Worm (Caenorhabditis elegans): Measurements from ENCODE around the gene ncx-7.

ce11 chrIII:9666668-9667067 is 53.4 kb downstream of the ncx-7 start:
- TF ChIP-seq flt-1 (GFP tag; IDR thresholded peaks at IDR 0.05): no peak
- no peak for TF ChIP-seq ztf-29 (GFP tag; IDR thresholded peaks at IDR 0.05)
- TF ChIP-seq cog-1 (tag; optimal IDR thresholded peaks at IDR 0.05): no peak
- TF ChIP-seq tab-1 (GFP tag; IDR thresholded peaks at IDR 0.05): no peak
- TF ChIP-seq T22C8.4 (GFP tag; IDR thresholded peaks at IDR 0.05): no peak
- no peak for TF ChIP-seq med-1 (GFP tag; optimal IDR thresholded peaks at IDR 0.05; ENCODE audit: insufficient read depth)
- TF ChIP-seq ztf-23 (GFP tag; IDR thresholded peaks at IDR 0.05): no peak
- TF ChIP-seq ref-1 (GFP tag; conservative IDR thresholded peaks at IDR 0.05): no peak
- TF ChIP-seq klf-2 (GFP tag; conservative IDR thresholded peaks at IDR 0.05): no peak
